Fruit fly (Drosophila melanogaster) whole organism, embryonic: ENCODE measurements around the gene CG14915.

Source experiments
- ATbp ChIP-seq: fragments of 200-800 bp; sonication (Bioruptor generic); optimal IDR thresholded peaks from 2 replicates; lab custom pipeline; 2017; ENCODE audit warnings: missing biosample characterization, mild to moderate bottlenecking, missing genetic modification characterization, missing genetic modification reagents
- Abd-B ChIP-seq: fragments of 200-800 bp; sonication (Bioruptor generic); optimal IDR thresholded peaks from 2 replicates; lab custom pipeline; 2018; ENCODE audit warnings: missing biosample characterization, mild to moderate bottlenecking, missing genetic modification characterization, moderate library complexity
- Bteb2 ChIP-seq: fragments of 200-800 bp; sonication (Bioruptor generic); optimal IDR thresholded peaks from 2 replicates; lab custom pipeline; 2016; ENCODE audit warnings: missing biosample characterization, missing genetic modification characterization
- CG11456 ChIP-seq: fragments of 200-800 bp; sonication (Bioruptor generic); IDR thresholded peaks from 3 replicates; pipeline ENCODE4 v1.3.6; 2022; ENCODE audit warnings: missing biosample characterization, missing genetic modification characterization
- CG12942 ChIP-seq: fragments of 200-800 bp; sonication (Bioruptor generic); optimal IDR thresholded peaks from 3 replicates; lab custom pipeline; 2016; ENCODE audit warnings: missing biosample characterization, missing genetic modification characterization
- CG15696 ChIP-seq: fragments of 200-800 bp; sonication (Bioruptor generic); optimal IDR thresholded peaks from 2 replicates; lab custom pipeline; 2019; ENCODE audit warnings: missing biosample characterization, mild to moderate bottlenecking, missing genetic modification characterization, moderate library complexity
- CG16779 ChIP-seq: fragments of 200-800 bp; sonication (Bioruptor generic); IDR thresholded peaks from 2 replicates; pipeline ENCODE4 v1.3.6; 2022; ENCODE audit warnings: missing biosample characterization, missing genetic modification characterization
- CG17385 ChIP-seq: fragments of 200-800 bp; sonication (Bioruptor generic); optimal IDR thresholded peaks from 3 replicates; lab custom pipeline; 2018; ENCODE audit warnings: missing biosample characterization, mild to moderate bottlenecking, missing genetic modification characterization
- CG17829 ChIP-seq: fragments of 200-800 bp; optimal IDR thresholded peaks from 2 replicates; lab custom pipeline; 2019; ENCODE audit warnings: missing biosample characterization, mild to moderate bottlenecking, missing genetic modification characterization, moderate library complexity
- CG3065 ChIP-seq: fragments of 200-800 bp; sonication (Bioruptor generic); optimal IDR thresholded peaks from 2 replicates; lab custom pipeline; 2016; ENCODE audit warnings: missing biosample characterization, missing genetic modification characterization
- CG3995 ChIP-seq: fragments of 200-800 bp; sonication (Bioruptor generic); optimal IDR thresholded peaks from 3 replicates; lab custom pipeline; 2016; ENCODE audit warnings: missing biosample characterization, missing genetic modification characterization
- CG4360 ChIP-seq: fragments of 200-800 bp; sonication (Bioruptor generic); IDR thresholded peaks from 2 replicates; pipeline ENCODE4 v1.3.6; 2022; ENCODE audit warnings: missing biosample characterization, missing genetic modification characterization
- CG7357 ChIP-seq: fragments of 200-800 bp; sonication (Bioruptor generic); IDR thresholded peaks from 3 replicates; pipeline ENCODE4 v1.3.6; 2022; ENCODE audit warnings: missing biosample characterization, missing genetic modification characterization
- CG8281 ChIP-seq: fragments of 200-800 bp; sonication (Bioruptor generic); optimal IDR thresholded peaks from 2 replicates; lab custom pipeline; 2018; ENCODE audit warnings: missing biosample characterization, mild to moderate bottlenecking, missing genetic modification characterization, moderate library complexity
- CG8478 ChIP-seq: fragments of >200 bp; optimal IDR thresholded peaks from 2 replicates; lab custom pipeline; 2018
- CG9609 ChIP-seq: fragments of 200-800 bp; sonication (Bioruptor generic); optimal IDR thresholded peaks from 3 replicates; lab custom pipeline; 2016; ENCODE audit warnings: missing biosample characterization, missing genetic modification characterization
- CG9932 ChIP-seq: fragments of 200-800 bp; sonication (Bioruptor generic); IDR thresholded peaks from 2 replicates; pipeline ENCODE4 v1.3.6; 2022; ENCODE audit warnings: missing biosample characterization, missing genetic modification characterization
- Drgx ChIP-seq: fragments of 200-800 bp; sonication (Bioruptor generic); IDR thresholded peaks from 2 replicates; pipeline ENCODE4 v1.3.6; 2022; ENCODE audit warnings: missing biosample characterization, missing genetic modification characterization
- Ets65A ChIP-seq: fragments of 200-800 bp; sonication (Bioruptor generic); peaks from one replicate; lab custom pipeline; 2016; ENCODE audit warnings: missing biosample characterization, missing genetic modification characterization
- Gug ChIP-seq: fragments of 200-800 bp; sonication (Bioruptor generic); IDR thresholded peaks from 4 replicates; pipeline ENCODE4 v1.3.6; 2022; ENCODE audit warnings: missing biosample characterization, missing genetic modification characterization
- HmgD ChIP-seq: fragments of 200-800 bp; sonication (Bioruptor generic); optimal IDR thresholded peaks from 3 replicates; lab custom pipeline; 2016; ENCODE audit warnings: missing biosample characterization, missing genetic modification characterization
- Mad ChIP-seq: fragments of 200-800 bp; sonication (Bioruptor generic); optimal IDR thresholded peaks from 2 replicates; lab custom pipeline; 2016; ENCODE audit warnings: missing biosample characterization, missing genetic modification characterization
- Med ChIP-seq: fragments of 200-800 bp; sonication (Bioruptor generic); peaks from one replicate; lab custom pipeline; 2016; ENCODE audit warnings: missing biosample characterization, missing genetic modification characterization, mild to moderate bottlenecking, inconsistent platforms, moderate library complexity
- Trl ChIP-seq, 3 experiments: fragments of >200 bp in 2 of 3; fragments of 200-800 bp in 1 of 3; sonication (Bioruptor generic) in 1 of 3; optimal IDR thresholded peaks; 2 replicates in 1 of 3; 3 replicates in 2 of 3; lab custom pipeline; 2016 to 2017; ENCODE audit warnings: missing biosample characterization in 1 of 3, missing genetic modification characterization in 1 of 3
- YL-1 ChIP-seq: fragments of 200-800 bp; sonication (Bioruptor generic); optimal IDR thresholded peaks from 3 replicates; lab custom pipeline; 2017; ENCODE audit warnings: missing biosample characterization, mild to moderate bottlenecking, missing genetic modification characterization
- al ChIP-seq: fragments of 200-800 bp; sonication (Bioruptor generic); IDR thresholded peaks from 2 replicates; pipeline ENCODE4 v1.3.6; 2022; ENCODE audit warnings: missing biosample characterization, missing genetic modification characterization
- aop ChIP-seq: fragments of 200-800 bp; sonication (Bioruptor generic); IDR thresholded peaks from 2 replicates; pipeline ENCODE4 v1.3.6; 2022; ENCODE audit warnings: missing biosample characterization, missing genetic modification characterization
- chinmo ChIP-seq: fragments of 200-800 bp; sonication (Bioruptor generic); IDR thresholded peaks from 4 replicates; pipeline ENCODE4 v1.3.6; 2022; ENCODE audit warnings: missing biosample characterization, missing genetic modification characterization; ENCODE audit not compliant: partially characterized antibody
- crol ChIP-seq: fragments of 200-800 bp; sonication (Bioruptor generic); IDR thresholded peaks from 2 replicates; pipeline ENCODE4 v1.3.6; 2022; ENCODE audit warnings: missing biosample characterization, missing genetic modification characterization
- eve ChIP-seq, 2 experiments: fragments of >200 bp; optimal IDR thresholded peaks; 2 replicates each; lab custom pipeline; 2017; ENCODE audit warnings: missing biosample characterization in 2 of 2, missing genetic modification characterization in 2 of 2
- grau ChIP-seq: fragments of 200-800 bp; optimal IDR thresholded peaks from 3 replicates; lab custom pipeline; 2019; ENCODE audit warnings: missing biosample characterization, mild to moderate bottlenecking, missing genetic modification characterization, moderate library complexity
- klu ChIP-seq: fragments of 200-800 bp; sonication (Bioruptor generic); IDR thresholded peaks from 2 replicates; pipeline ENCODE4 v1.3.6; 2022; ENCODE audit warnings: missing biosample characterization, missing genetic modification characterization
- kni ChIP-seq: fragments of 200-800 bp; sonication (Bioruptor generic); optimal IDR thresholded peaks from 3 replicates; lab custom pipeline; 2017; ENCODE audit warnings: mild to moderate bottlenecking, missing biosample characterization, missing genetic modification reagents, missing genetic modification characterization
- nerfin-2 ChIP-seq: fragments of 200-800 bp; sonication (Bioruptor generic); IDR thresholded peaks from 2 replicates; pipeline ENCODE4 v1.3.6; 2022; ENCODE audit warnings: missing biosample characterization, missing genetic modification characterization; ENCODE audit not compliant: partially characterized antibody
- psq ChIP-seq: fragments of 200-800 bp; sonication (Bioruptor generic); optimal IDR thresholded peaks from 2 replicates; lab custom pipeline; 2017; ENCODE audit warnings: missing biosample characterization, missing genetic modification characterization
- rib ChIP-seq: fragments of 200-800 bp; sonication (Bioruptor generic); IDR thresholded peaks from 2 replicates; pipeline ENCODE4 v1.3.6; 2022; ENCODE audit warnings: missing biosample characterization, missing genetic modification characterization
- salm ChIP-seq: fragments of 200-800 bp; sonication (Bioruptor generic); optimal IDR thresholded peaks from 2 replicates; lab custom pipeline; 2018; ENCODE audit warnings: missing biosample characterization, mild to moderate bottlenecking, missing genetic modification characterization
- sd ChIP-seq: fragments of 200-800 bp; sonication (Bioruptor generic); optimal IDR thresholded peaks from 3 replicates; lab custom pipeline; 2018; ENCODE audit warnings: missing biosample characterization, mild to moderate bottlenecking, missing genetic modification characterization, moderate library complexity
- seq ChIP-seq: fragments of 200-800 bp; sonication (Bioruptor generic); IDR thresholded peaks from 2 replicates; pipeline ENCODE4 v1.3.6; 2022; ENCODE audit warnings: missing biosample characterization, missing genetic modification characterization
- vnd ChIP-seq: fragments of 200-800 bp; sonication (Bioruptor generic); IDR thresholded peaks from 3 replicates; pipeline ENCODE4 v1.3.6; 2022; ENCODE audit warnings: missing biosample characterization, missing genetic modification characterization; ENCODE audit not compliant: partially characterized antibody
- vvl ChIP-seq: fragments of 200-800 bp; sonication (Bioruptor generic); IDR thresholded peaks from 2 replicates; pipeline ENCODE4 v1.3.6; 2022; ENCODE audit warnings: missing biosample characterization, missing genetic modification characterization
- zfh2 ChIP-seq: fragments of 200-800 bp; sonication (Bioruptor generic); optimal IDR thresholded peaks from 2 replicates; lab custom pipeline; 2016; ENCODE audit warnings: missing biosample characterization, missing genetic modification characterization

The CG14915 gene

DNA sequence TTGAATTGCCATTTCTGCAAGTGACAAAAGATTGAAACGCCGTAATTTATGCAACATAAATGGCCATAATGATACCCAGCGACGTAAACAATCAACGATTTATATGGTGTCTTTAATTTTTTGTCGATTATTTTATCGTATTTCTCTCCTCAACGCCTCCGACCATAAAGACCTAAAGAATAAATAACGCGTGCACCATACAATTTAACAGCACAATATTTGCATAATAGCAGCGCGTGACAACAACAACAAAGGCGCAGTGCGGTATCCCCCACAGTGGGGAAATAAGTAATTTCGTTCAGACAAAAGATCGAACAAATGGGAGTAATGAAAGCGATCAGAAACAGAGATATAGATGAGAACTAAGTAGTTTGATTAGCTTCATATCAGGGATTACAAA is 24.8 kb upstream of the CG14915 start:
- no peak for TF ChIP-seq ATbp (GFP tag; lab: Kevin White, UChicago)
- peak in 1 of 2 experiments; percentile 1 for TF ChIP-seq eve (GFP tag; optimal IDR thresholded peaks at IDR 0.05; lab: Kevin White, UChicago)
- no peak for TF ChIP-seq Mad (GFP tag; lab: Kevin White, UChicago)
- TF ChIP-seq vvl (GFP tag; lab: Robert Waterston, UW) = 0 out of 2 replicates have a peak, but pooled peaks have one; percentile 7
- no peak for TF ChIP-seq CG17385 (GFP tag; lab: Kevin White, UChicago)
- no peak for TF ChIP-seq CG8478
- TF ChIP-seq CG3065 = no peak
- no peak for TF ChIP-seq HmgD (GFP tag; lab: Kevin White, UChicago)
- no peak for TF ChIP-seq CG3995 (GFP tag; lab: Kevin White, UChicago)
- TF ChIP-seq CG4360 = peak; percentile 37; the same call in 1 of the 2 replicates
- TF ChIP-seq, all 482 proteins: peak for 3

DNA sequence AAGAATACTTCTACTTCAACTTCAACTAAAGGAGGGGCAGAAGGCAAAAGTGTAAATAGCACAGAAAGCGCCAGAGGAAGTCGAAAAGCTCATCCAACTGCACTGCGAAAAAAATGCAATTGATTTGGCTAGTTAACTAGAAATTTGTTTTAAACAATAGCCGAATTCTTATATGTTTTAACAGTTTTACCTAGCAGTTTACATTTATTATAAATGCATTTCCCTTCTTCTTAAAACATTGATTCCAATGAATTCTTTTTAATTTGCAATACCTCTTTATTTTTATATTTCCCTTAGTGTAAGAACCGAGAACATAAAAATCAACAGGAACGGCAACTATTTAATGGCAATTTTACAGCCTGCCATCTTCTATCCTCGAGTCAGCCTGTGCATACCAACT is 22.5 kb upstream of the CG14915 start:
- no peak for TF ChIP-seq CG15696 (tag; lab: Kevin White, UChicago)
- no peak for TF ChIP-seq al (GFP tag; lab: Robert Waterston, UW)
- TF ChIP-seq CG4360 = no peak
- no peak for TF ChIP-seq aop (GFP tag; lab: Robert Waterston, UW)

DNA sequence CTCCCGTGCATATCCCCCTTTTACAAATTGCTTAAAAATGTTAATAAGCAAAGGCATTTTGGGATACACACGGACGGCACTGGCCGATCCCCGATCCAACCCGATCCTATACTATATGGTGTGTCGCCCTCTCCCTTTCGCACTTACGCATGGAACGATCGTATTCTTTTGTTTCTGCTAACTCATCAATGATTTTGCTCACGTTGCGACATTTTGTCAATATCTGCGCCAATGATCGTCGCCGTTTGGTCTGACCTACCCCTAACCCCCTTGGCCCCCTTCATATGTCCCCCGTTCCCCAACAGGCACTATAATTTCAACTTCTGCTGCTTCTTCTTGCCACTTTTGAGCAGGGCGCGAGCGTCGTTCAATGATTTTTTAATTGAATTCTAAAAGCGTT is 21.1 kb upstream of the CG14915 start:
- TF ChIP-seq YL-1 (GFP tag; lab: Kevin White, UChicago) = no peak
- TF ChIP-seq CG17385 (GFP tag; lab: Kevin White, UChicago) = peak; percentile 15
- peak; percentile 52 for TF ChIP-seq CG8281 (tag; lab: Kevin White, UChicago)
- no peak for TF ChIP-seq salm (tag; lab: Kevin White, UChicago)
- TF ChIP-seq kni (GFP tag; lab: Kevin White, UChicago) = peak; percentile 29
- no peak for TF ChIP-seq Gug (GFP tag; lab: Robert Waterston, UW)
- TF ChIP-seq zfh2 (GFP tag; lab: Kevin White, UChicago) = no peak
- TF ChIP-seq chinmo (GFP tag; lab: Robert Waterston, UW) = 0 out of 4 replicates have a peak, but pooled peaks have one; percentile 11
- TF ChIP-seq crol (GFP tag; lab: Robert Waterston, UW) = peak; percentile 59
- TF ChIP-seq vvl (GFP tag; lab: Robert Waterston, UW) = peak; percentile 59
- TF ChIP-seq, all 482 proteins: peak for 6

DNA sequence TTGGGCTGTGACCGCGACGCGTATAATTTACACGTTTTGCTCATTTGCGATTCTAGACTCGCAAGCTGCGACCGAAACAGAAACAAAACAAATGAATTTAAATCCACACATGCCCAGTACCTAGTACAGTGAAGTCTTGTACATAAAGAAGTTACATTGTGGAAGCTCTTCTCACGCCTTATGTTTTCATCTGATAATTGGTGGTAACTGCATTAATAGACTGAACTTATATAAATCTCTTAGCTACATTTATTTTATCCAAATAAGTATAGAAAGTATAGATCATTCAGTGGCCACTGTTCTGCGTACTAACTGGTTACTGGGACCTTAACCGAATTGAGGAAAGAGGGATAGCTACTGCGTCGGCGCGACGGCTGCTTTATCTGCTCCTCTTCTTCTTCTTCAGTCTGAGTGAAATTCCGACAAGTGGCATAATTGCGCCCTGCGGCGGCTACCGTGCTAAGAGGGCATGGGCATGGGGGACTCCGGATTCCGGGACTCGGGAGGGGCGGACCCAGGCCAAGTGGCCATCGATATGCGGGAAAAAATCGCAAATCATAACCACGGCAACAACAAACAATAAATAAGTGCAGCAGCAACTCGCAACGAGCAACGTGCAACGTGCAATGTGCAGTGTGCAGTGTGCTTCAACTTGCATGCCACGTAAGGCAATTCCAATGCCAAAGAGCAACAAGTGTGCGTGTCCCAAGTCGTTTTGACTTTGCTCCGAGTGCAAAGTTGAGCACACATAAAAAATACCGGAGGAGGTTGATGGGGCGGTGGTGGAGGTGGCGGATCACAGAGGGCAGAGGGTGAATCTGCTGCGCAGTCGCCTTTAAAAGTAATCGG is 19.0 kb upstream of the CG14915 start:
- TF ChIP-seq seq (GFP tag; lab: Robert Waterston, UW) (no peak), Abd-B (no peak), Med (GFP tag; lab: Kevin White, UChicago) (peak; percentile 56), Ets65A (GFP tag; lab: Kevin White, UChicago) (peak; percentile 13), klu (0 out of 2 replicates have a peak, but pooled peaks have one; percentile 17), CG17829 (tag; lab: Kevin White, UChicago) (no peak), rib (GFP tag; lab: Robert Waterston, UW) (no peak), Trl (optimal IDR thresholded peaks at IDR 0.05; lab: Kevin White, UChicago) (no peak), Trl (GFP tag; optimal IDR thresholded peaks at IDR 0.05; lab: Kevin White, UChicago) (no peak), CG9932 (peak; percentile 44; the same call in 1 of the 2 replicates), CG12942 (GFP tag; lab: Kevin White, UChicago) (no peak), nerfin-2 (GFP tag; lab: Robert Waterston, UW) (0 out of 2 replicates have a peak, but pooled peaks have one; percentile 10), grau (tag; lab: Kevin White, UChicago) (peak; percentile 41), vnd (GFP tag; lab: Robert Waterston, UW) (no peak), CG16779 (GFP tag; lab: Robert Waterston, UW) (no peak), Bteb2 (GFP tag; lab: Kevin White, UChicago) (no peak), Drgx (GFP tag; lab: Robert Waterston, UW) (no peak), CG9609 (GFP tag; lab: Kevin White, UChicago) (no peak), psq (no peak), sd (tag; lab: Kevin White, UChicago) (peak; percentile 1), CG11456 (0 out of 3 replicates have a peak, but pooled peaks have one; percentile 37), CG7357 (GFP tag; lab: Robert Waterston, UW) (0 out of 3 replicates have a peak, but pooled peaks have one; percentile 18)
- TF ChIP-seq, all 482 proteins: peak for 9
